Fruit fly (Drosophila melanogaster): ENCODE results near the gene Gnpnat.

Gene Gnpnat

dm6 chr3R:29774360-29775193 lies 36.5 kb downstream of the Gnpnat start:
- peak; percentile 62; the same call in 3 of the 4 replicates for TF ChIP-seq Dll (GFP tag; IDR thresholded peaks at IDR 0.05; ENCODE audit: partially characterized antibody)
- TF ChIP-seq ATbp (GFP tag; optimal IDR thresholded peaks at IDR 0.05): peak; percentile 40
- peak; percentile 81 for TF ChIP-seq HLHmδ (GFP tag; optimal IDR thresholded peaks at IDR 0.05)
- peak; percentile 43 for TF ChIP-seq CG7987 (GFP tag; optimal IDR thresholded peaks at IDR 0.05)
- peak; percentile 19; the same call in 1 of the 3 replicates for TF ChIP-seq CG6791 (GFP tag; IDR thresholded peaks at IDR 0.05; ENCODE audit: partially characterized antibody)
- TF ChIP-seq mirr (GFP tag; optimal IDR thresholded peaks at IDR 0.05): peak; percentile 47
- TF ChIP-seq CG15601 (tag; optimal IDR thresholded peaks at IDR 0.05): peak; percentile 25
- TF ChIP-seq sd (tag; optimal IDR thresholded peaks at IDR 0.05): peak; percentile 98
- peak; percentile 100 for TF ChIP-seq Trl (optimal IDR thresholded peaks at IDR 0.05)
- TF ChIP-seq Trl (GFP tag; optimal IDR thresholded peaks at IDR 0.05): peak; percentile 65
- TF ChIP-seq Bgb (GFP tag; IDR thresholded peaks at IDR 0.05; ENCODE audit: partially characterized antibody): peak; percentile 38; the same call in 1 of the 2 replicates
- TF ChIP-seq eyg (GFP tag; optimal IDR thresholded peaks at IDR 0.05): no peak
- TF ChIP-seq fd64A (GFP tag; optimal IDR thresholded peaks at IDR 0.05): peak; percentile 25
- no peak for TF ChIP-seq Awh (GFP tag; IDR thresholded peaks at IDR 0.05)
- peak; percentile 28; the same call in 1 of the 3 replicates for TF ChIP-seq Doc3 (GFP tag; IDR thresholded peaks at IDR 0.05; ENCODE audit: partially characterized antibody)
- TF ChIP-seq pros (GFP tag; optimal IDR thresholded peaks at IDR 0.05): peak; percentile 29
- peak; percentile 10; the same call in 1 of the 2 replicates for TF ChIP-seq stc (GFP tag; IDR thresholded peaks at IDR 0.05)
- TF ChIP-seq Sry-δ (GFP tag; optimal IDR thresholded peaks at IDR 0.05): no peak
- TF ChIP-seq wek (GFP tag; optimal IDR thresholded peaks at IDR 0.05): peak; percentile 59
- TF ChIP-seq BtbVII (GFP tag; optimal IDR thresholded peaks at IDR 0.05): peak; percentile 26
- 0 out of 2 replicates have a peak, but pooled peaks have one; percentile 37 for TF ChIP-seq Drgx (GFP tag; IDR thresholded peaks at IDR 0.05)
- peak; percentile 54 for TF ChIP-seq sqz (GFP tag; optimal IDR thresholded peaks at IDR 0.05)
- TF ChIP-seq prd (optimal IDR thresholded peaks at IDR 0.05): no peak
- TF ChIP-seq prd (GFP tag; IDR thresholded peaks at IDR 0.05): no peak
- peak; percentile 45 for TF ChIP-seq CG17385 (GFP tag; optimal IDR thresholded peaks at IDR 0.05)
- TF ChIP-seq CG15696 (tag; optimal IDR thresholded peaks at IDR 0.05): peak; percentile 16
- peak; percentile 22 for TF ChIP-seq CG4707 (GFP tag; optimal IDR thresholded peaks at IDR 0.05)
- TF ChIP-seq CG15479 (GFP tag; optimal IDR thresholded peaks at IDR 0.05): peak; percentile 88
- peak; percentile 83; the same call in 2 of the 3 replicates for TF ChIP-seq zen2 (GFP tag; IDR thresholded peaks at IDR 0.05; ENCODE audit: partially characterized antibody)
- TF ChIP-seq Adf1 (GFP tag; IDR thresholded peaks at IDR 0.05): no peak; the same call in 1 of the 2 replicates
- TF ChIP-seq pb (GFP tag; optimal IDR thresholded peaks at IDR 0.05): no peak
- TF ChIP-seq chm (GFP tag; IDR thresholded peaks at IDR 0.05): peak; percentile 65
- peak; percentile 91 for TF ChIP-seq Elba2 (GFP tag; optimal IDR thresholded peaks at IDR 0.05)
- TF ChIP-seq CG34224 (GFP tag; IDR thresholded peaks at IDR 0.05; ENCODE audit: partially characterized antibody): peak; percentile 85
- TF ChIP-seq CrebB (tag; optimal IDR thresholded peaks at IDR 0.05): peak; percentile 56
- TF ChIP-seq nom (GFP tag; optimal IDR thresholded peaks at IDR 0.05): peak; percentile 23
- no peak for TF ChIP-seq CG18764 (GFP tag; optimal IDR thresholded peaks at IDR 0.05)
- TF ChIP-seq amos (GFP tag; IDR thresholded peaks at IDR 0.05; ENCODE audit: partially characterized antibody): no peak; the same call in 1 of the 2 replicates
- peak; percentile 43; the same call in 1 of the 2 replicates for TF ChIP-seq Scr (GFP tag; IDR thresholded peaks at IDR 0.05; ENCODE audit: partially characterized antibody)
- TF ChIP-seq z (GFP tag; IDR thresholded peaks at IDR 0.05): peak; percentile 98
- TF ChIP-seq MBD-R2 (GFP tag; IDR thresholded peaks at IDR 0.05): no peak
- peak; percentile 49; the same call in 1 of the 2 replicates for TF ChIP-seq tna (GFP tag; IDR thresholded peaks at IDR 0.05; ENCODE audit: partially characterized antibody)
- 0 out of 2 replicates have a peak, but pooled peaks have one; percentile 25 for TF ChIP-seq onecut (GFP tag; IDR thresholded peaks at IDR 0.05)
- no peak for TF ChIP-seq CG10543 (GFP tag; optimal IDR thresholded peaks at IDR 0.05)
- no peak for TF ChIP-seq CG16779 (GFP tag; IDR thresholded peaks at IDR 0.05)
- peak; percentile 38 for TF ChIP-seq Fer1 (GFP tag; optimal IDR thresholded peaks at IDR 0.05)
- TF ChIP-seq CG6854 (GFP tag; optimal IDR thresholded peaks at IDR 0.05): peak; percentile 53
